Worm (Caenorhabditis elegans) whole organism, early embryonic: Measurements from ENCODE around the gene C11H1.7.

ENCODE experiments used
- B0310.2 ChIP-seq: sonication (generic microtip); optimal IDR thresholded peaks from 2 replicates; lab custom pipeline; 2016; ENCODE audit warnings: mild to moderate bottlenecking, missing genetic modification characterization, missing compliant biosample characterization
- F13C5.2 ChIP-seq: sonication (generic microtip); optimal IDR thresholded peaks from 2 replicates; lab custom pipeline; 2017; ENCODE audit warnings: mild to moderate bottlenecking, missing genetic modification characterization, inconsistent platforms, missing compliant biosample characterization
- aly-1 ChIP-seq: sonication (generic microtip); optimal IDR thresholded peaks from 2 replicates; lab custom pipeline; 2016; ENCODE audit warnings: missing genetic modification characterization, missing compliant biosample characterization
- ama-1 ChIP-seq: fragments of 150-350 bp; optimal IDR thresholded peaks from 2 replicates; lab custom pipeline; 2014
- ceh-13 ChIP-seq: fragments of 200-800 bp; sonication (Bioruptor generic); optimal IDR thresholded peaks from 2 replicates; lab custom pipeline; 2018; ENCODE audit warnings: mild to moderate bottlenecking, missing genetic modification characterization, missing compliant biosample characterization
- ceh-36 ChIP-seq: sonication (generic microtip); optimal IDR thresholded peaks from 2 replicates; lab custom pipeline; 2016; ENCODE audit warnings: missing genetic modification characterization, inconsistent platforms, missing compliant biosample characterization
- ets-7 ChIP-seq: sonication (generic microtip); optimal IDR thresholded peaks from 2 replicates; lab custom pipeline; 2016; ENCODE audit warnings: missing genotype, missing genetic modification characterization, missing compliant biosample characterization
- flt-1 ChIP-seq: fragments of 200-800 bp; sonication (Bioruptor generic); IDR thresholded peaks from 2 replicates; pipeline ENCODE4 v1.3.6; 2022; ENCODE audit warnings: missing genetic modification characterization, missing compliant biosample characterization
- hmbx-1 ChIP-seq: sonication (generic microtip); optimal IDR thresholded peaks from 2 replicates; lab custom pipeline; 2016; ENCODE audit warnings: mild to moderate bottlenecking, missing genetic modification characterization, missing compliant biosample characterization
- hmg-4 ChIP-seq: fragments of 200-800 bp; sonication (Bioruptor generic); optimal IDR thresholded peaks from 2 replicates; lab custom pipeline; 2018; ENCODE audit warnings: mild to moderate bottlenecking, missing genetic modification characterization, missing compliant biosample characterization
- hnd-1 ChIP-seq: sonication (generic microtip); optimal IDR thresholded peaks from 2 replicates; lab custom pipeline; 2016; ENCODE audit warnings: missing genetic modification characterization, missing compliant biosample characterization
- pes-1 ChIP-seq: fragments of 200-800 bp; sonication (Bioruptor generic); IDR thresholded peaks from 2 replicates; pipeline ENCODE4 v1.3.6; 2022; ENCODE audit warnings: missing genetic modification reagents, missing genetic modification characterization, missing compliant biosample characterization
- scrt-1 ChIP-seq: fragments of 200-800 bp; sonication (Bioruptor generic); IDR thresholded peaks from 2 replicates; pipeline ENCODE4 v1.3.6; 2022; ENCODE audit warnings: missing genetic modification characterization, missing compliant biosample characterization
- sea-1 ChIP-seq: fragments of 200-800 bp; sonication (Bioruptor generic); conservative IDR thresholded peaks from 2 replicates; pipeline ENCODE4 v1.3.6; 2022; ENCODE audit warnings: missing genetic modification characterization, missing compliant biosample characterization
- tbx-11 ChIP-seq: fragments of 200-800 bp; sonication (Bioruptor generic); IDR thresholded peaks from 2 replicates; pipeline ENCODE4 v1.3.6; 2022; ENCODE audit warnings: missing genetic modification characterization, missing compliant biosample characterization
- tbx-37 ChIP-seq: fragments of 200-800 bp; sonication (Bioruptor generic); conservative IDR thresholded peaks from 2 replicates; pipeline ENCODE4 v1.3.6; 2022; ENCODE audit warnings: missing genetic modification reagents, missing genetic modification characterization, missing compliant biosample characterization
- tra-4 ChIP-seq: sonication (generic microtip); optimal IDR thresholded peaks from 2 replicates; lab custom pipeline; 2017; ENCODE audit warnings: missing genetic modification characterization, missing compliant biosample characterization

The C11H1.7 gene

DNA sequence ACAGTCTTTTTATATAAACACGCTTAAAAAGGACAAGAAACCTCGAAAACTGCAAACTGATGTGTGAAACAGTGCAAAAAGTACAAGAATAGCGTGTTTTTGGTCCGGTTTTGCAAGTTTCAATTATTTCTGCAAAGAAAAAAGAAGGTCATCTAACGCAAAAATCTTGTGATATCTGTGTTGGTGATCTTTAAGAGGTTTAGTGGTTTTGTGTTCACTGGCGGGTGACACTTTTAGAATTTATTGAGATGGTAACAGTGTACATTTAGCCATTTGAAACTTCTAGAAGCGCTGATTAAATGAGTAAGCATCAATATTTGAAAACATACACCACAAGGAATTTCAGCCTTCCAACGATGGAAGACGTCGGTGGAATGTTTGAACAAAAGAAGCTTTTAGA lies 4.4 kb upstream of the C11H1.7 start:
- TF ChIP-seq pes-1 (GFP tag; lab: Robert Waterston, UW): no peak
- no peak for TF ChIP-seq tra-4 (tag; lab: Kevin White, UChicago)
- TF ChIP-seq scrt-1 (GFP tag; lab: Robert Waterston, UW): no peak
- TF ChIP-seq flt-1 (GFP tag; lab: Robert Waterston, UW): no peak
- TF ChIP-seq B0310.2 (tag; lab: Kevin White, UChicago): no peak

DNA sequence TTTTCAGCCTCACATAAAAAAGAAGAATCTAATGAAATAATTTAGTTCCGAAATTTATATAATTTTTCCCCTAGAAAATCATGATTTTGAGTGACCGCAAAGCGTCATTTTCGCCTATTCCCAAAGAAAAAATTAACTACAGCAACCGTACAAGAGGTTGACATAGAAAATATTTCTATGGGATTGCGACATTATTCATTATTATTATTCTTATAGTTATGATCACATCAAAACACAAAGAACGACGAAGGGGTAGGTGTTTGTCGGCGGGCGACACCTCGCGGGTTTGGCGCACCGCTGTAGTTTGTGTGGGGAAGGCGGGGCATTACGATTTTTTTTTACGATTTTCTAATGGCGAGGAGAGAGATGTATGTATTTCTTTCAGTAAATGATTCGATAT lies 2.9 kb upstream of the C11H1.7 start:
- TF ChIP-seq F13C5.2 (tag; lab: Kevin White, UChicago) (no peak), ama-1 (no peak), hnd-1 (tag; lab: Kevin White, UChicago) (no peak), ets-7 (no peak)

DNA sequence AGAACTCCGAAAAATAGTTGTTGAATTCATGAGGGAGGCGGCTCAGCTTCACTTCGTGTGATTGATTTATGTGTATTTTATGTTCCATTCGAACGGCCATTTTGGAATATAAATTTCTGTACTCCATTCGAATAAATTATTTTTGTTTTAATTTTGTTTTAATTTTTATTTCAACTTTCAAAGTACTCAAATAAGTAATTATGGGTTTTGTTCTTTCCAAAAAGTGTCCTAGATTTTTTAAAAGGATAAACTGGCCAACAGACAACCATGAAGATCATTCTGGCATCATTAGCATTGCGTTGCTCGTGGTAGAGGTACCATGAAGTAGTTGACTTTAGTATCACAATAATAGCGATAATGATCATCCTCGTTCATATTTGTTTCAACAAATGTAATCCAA lies 631 bp upstream of the C11H1.7 start:
- TF ChIP-seq B0310.2 (tag; lab: Kevin White, UChicago) (no peak), tbx-37 (GFP tag; lab: Robert Waterston, UW) (no peak), flt-1 (GFP tag; lab: Robert Waterston, UW) (no peak), ceh-13 (GFP tag; lab: Kevin White, UChicago) (no peak), tbx-11 (GFP tag; lab: Robert Waterston, UW) (no peak), F13C5.2 (tag; lab: Kevin White, UChicago) (no peak), ama-1 (no peak)

DNA sequence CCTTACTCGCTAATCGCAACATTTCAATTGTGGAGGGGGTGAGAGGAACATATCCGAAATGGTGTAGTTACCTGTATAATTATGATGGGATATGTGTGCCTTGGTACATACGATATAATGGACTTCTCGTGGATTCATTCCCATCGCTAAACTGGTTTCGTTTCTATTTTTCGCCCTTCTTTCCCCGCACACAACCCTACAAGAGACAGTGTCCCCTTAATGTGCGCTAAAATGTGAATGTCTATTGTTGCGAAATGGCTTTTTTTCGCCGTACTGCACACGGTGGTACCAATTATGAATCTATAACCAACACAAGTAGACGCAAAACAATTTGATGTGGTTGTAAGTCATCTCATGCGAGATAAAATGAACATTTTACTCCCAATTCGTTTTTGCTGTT lies 2.1 kb downstream of the C11H1.7 start:
- no peak for TF ChIP-seq ets-7
- TF ChIP-seq pes-1 (GFP tag; lab: Robert Waterston, UW): no peak
- TF ChIP-seq ama-1: no peak
- TF ChIP-seq sea-1 (GFP tag; lab: Robert Waterston, UW): no peak
- TF ChIP-seq tra-4 (tag; lab: Kevin White, UChicago): no peak
- TF ChIP-seq tbx-37 (GFP tag; lab: Robert Waterston, UW): no peak
- no peak for TF ChIP-seq F13C5.2 (tag; lab: Kevin White, UChicago)
- TF ChIP-seq B0310.2 (tag; lab: Kevin White, UChicago): no peak
- no peak for TF ChIP-seq aly-1 (tag; lab: Kevin White, UChicago)
- no peak for TF ChIP-seq flt-1 (GFP tag; lab: Robert Waterston, UW)
- no peak for TF ChIP-seq scrt-1 (GFP tag; lab: Robert Waterston, UW)
- no peak for TF ChIP-seq hmg-4 (GFP tag; lab: Kevin White, UChicago)
- no peak for TF ChIP-seq ceh-36 (tag; lab: Kevin White, UChicago)
- no peak for TF ChIP-seq ceh-13 (GFP tag; lab: Kevin White, UChicago)
- TF ChIP-seq hnd-1 (tag; lab: Kevin White, UChicago): no peak
- no peak for TF ChIP-seq hmbx-1
- TF ChIP-seq tbx-11 (GFP tag; lab: Robert Waterston, UW): no peak

DNA sequence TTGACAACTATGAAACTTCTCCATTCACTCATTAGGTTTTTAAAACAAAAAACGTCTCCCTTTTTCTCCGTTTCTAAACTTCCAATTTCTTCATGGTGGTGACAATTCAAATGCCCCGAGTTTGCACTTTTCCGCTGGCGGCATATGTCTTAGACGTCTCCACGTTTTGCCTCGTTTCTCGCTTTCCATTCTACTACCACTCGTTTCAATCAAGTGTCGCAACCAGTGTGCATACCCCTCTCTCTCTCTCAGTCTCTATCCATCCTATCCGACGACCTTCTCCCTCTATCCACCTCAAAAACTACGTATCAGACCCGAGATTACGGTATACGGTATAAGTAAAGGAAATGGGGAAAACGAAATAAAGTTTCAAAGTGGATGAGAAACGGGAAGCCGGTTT lies 6.9 kb downstream of the C11H1.7 start:
- TF ChIP-seq hmg-4 (GFP tag; lab: Kevin White, UChicago): no peak
- no peak for TF ChIP-seq ceh-36 (tag; lab: Kevin White, UChicago)
- no peak for TF ChIP-seq pes-1 (GFP tag; lab: Robert Waterston, UW)
- TF ChIP-seq tra-4 (tag; lab: Kevin White, UChicago): no peak
- TF ChIP-seq aly-1 (tag; lab: Kevin White, UChicago): no peak
- TF ChIP-seq B0310.2 (tag; lab: Kevin White, UChicago): no peak
- no peak for TF ChIP-seq scrt-1 (GFP tag; lab: Robert Waterston, UW)
- no peak for TF ChIP-seq hnd-1 (tag; lab: Kevin White, UChicago)
- TF ChIP-seq ceh-13 (GFP tag; lab: Kevin White, UChicago): no peak
- TF ChIP-seq ets-7: no peak
- no peak for TF ChIP-seq ama-1
- TF ChIP-seq hmbx-1: no peak
- TF ChIP-seq F13C5.2 (tag; lab: Kevin White, UChicago): no peak
- no peak for TF ChIP-seq flt-1 (GFP tag; lab: Robert Waterston, UW)
- no peak for TF ChIP-seq tbx-11 (GFP tag; lab: Robert Waterston, UW)
- no peak for TF ChIP-seq sea-1 (GFP tag; lab: Robert Waterston, UW)
- TF ChIP-seq tbx-37 (GFP tag; lab: Robert Waterston, UW): no peak

DNA sequence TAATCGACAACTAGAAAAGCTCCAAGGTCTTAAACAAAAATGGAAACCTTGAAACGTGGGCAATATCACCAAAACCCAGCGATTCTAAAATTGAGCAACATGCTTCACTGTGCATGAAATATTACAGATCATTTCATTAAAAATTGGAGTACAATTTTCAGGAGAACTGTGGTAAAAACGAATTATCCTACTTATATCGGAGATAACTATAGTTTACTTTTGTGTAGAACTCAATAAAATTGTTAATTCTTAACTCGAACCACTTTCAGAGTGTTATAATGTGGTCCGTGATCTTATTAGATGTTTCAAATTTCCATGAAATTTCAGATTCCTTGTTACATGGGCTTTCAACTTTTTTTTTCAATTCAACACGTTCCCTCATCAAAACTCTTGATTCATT lies 8.0 kb downstream of the C11H1.7 start, which contains the start of gene K04G11.1:
Gene K04G11.1 (plus strand): TSS at position 301 of the 400 bp plus-strand sequence.
- TF ChIP-seq ets-7 (no peak), ceh-13 (GFP tag; lab: Kevin White, UChicago) (no peak), ceh-36 (tag; lab: Kevin White, UChicago) (no peak), ama-1 (no peak), hmbx-1 (no peak), aly-1 (tag; lab: Kevin White, UChicago) (no peak), sea-1 (GFP tag; lab: Robert Waterston, UW) (no peak), F13C5.2 (tag; lab: Kevin White, UChicago) (no peak), flt-1 (GFP tag; lab: Robert Waterston, UW) (no peak), hnd-1 (tag; lab: Kevin White, UChicago) (no peak), tra-4 (tag; lab: Kevin White, UChicago) (no peak), scrt-1 (GFP tag; lab: Robert Waterston, UW) (no peak), B0310.2 (tag; lab: Kevin White, UChicago) (no peak), hmg-4 (GFP tag; lab: Kevin White, UChicago) (no peak), tbx-37 (GFP tag; lab: Robert Waterston, UW) (no peak), pes-1 (GFP tag; lab: Robert Waterston, UW) (no peak), tbx-11 (GFP tag; lab: Robert Waterston, UW) (no peak)

DNA sequence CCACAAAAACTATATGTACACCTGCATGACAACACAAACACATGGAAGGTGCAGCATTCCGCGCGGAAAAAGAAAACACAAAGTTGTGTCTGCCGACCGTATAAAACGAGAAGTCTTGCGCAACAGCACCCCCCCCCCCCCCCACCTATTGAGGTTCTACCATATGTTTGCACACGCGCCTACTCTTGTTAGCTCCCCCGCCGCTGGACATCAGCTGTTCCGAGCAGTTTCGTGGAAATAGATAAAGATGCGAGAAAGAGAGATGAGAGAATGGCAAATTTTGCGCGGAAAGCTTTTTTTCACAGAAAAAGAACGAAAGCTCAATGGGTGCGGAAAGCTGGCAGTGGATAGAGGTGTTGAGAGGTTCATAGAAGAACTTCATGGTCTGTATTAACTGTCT lies 8.4 kb downstream of the C11H1.7 start:
- no peak for TF ChIP-seq ets-7
- no peak for TF ChIP-seq flt-1 (GFP tag; lab: Robert Waterston, UW)
- TF ChIP-seq hnd-1 (tag; lab: Kevin White, UChicago): no peak
- TF ChIP-seq ceh-13 (GFP tag; lab: Kevin White, UChicago): no peak
- TF ChIP-seq hmbx-1: no peak

DNA sequence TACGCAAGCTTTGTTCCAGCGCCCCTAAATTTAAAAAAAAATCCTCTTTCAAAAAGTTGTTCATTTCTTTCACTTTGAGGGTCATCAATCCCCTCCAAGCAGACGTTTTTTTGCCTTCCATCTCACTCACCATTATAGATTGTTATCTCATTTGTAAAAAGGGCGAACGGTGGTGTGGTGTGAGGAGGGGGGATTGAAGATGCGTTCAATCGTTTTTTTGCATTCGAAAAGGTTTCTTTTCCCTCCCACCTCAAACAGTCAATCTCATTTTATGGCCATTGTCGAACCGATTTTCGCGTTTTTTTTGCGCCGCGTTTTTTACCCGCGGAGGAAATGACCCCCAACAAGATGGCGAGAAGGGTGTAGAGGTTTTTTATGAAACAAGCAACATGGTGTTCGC lies 11.7 kb downstream of the C11H1.7 start:
- TF ChIP-seq hnd-1 (tag; lab: Kevin White, UChicago) (no peak), scrt-1 (GFP tag; lab: Robert Waterston, UW) (no peak), hmbx-1 (no peak)
